Worm (Caenorhabditis elegans): Measurements from ENCODE around the gene C10C5.3.

DNA sequence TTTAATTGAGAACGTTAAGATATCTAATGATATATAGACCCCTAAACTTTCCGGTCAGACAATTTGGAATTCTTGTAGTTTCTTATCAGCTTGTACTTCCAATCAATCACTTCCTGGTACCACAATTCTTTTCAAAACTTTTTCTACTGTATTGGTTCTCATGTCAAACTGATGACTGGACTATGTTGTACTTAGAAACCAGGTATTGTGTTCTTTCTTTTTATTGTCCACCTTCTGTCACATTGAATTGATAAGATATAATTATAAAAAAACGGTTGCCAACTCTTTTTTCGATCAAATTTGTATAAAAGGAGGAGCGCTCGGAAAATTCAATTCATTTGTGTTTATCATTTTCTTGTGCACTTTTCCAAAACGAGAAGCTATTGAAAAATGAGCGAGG is 3.6 kb downstream of the C10C5.3 start, which contains the start of gene C10C5.4:
- no peak for TF ChIP-seq unc-55 (GFP tag; optimal IDR thresholded peaks at IDR 0.05)
- TF ChIP-seq madf-2 (tag; optimal IDR thresholded peaks at IDR 0.05): no peak
- no peak for TF ChIP-seq elt-2 (tag; optimal IDR thresholded peaks at IDR 0.05)
- TF ChIP-seq dve-1 (tag; optimal IDR thresholded peaks at IDR 0.05): no peak
- TF ChIP-seq ceh-18 (tag; optimal IDR thresholded peaks at IDR 0.05): no peak
- TF ChIP-seq elt-4 (tag; optimal IDR thresholded peaks at IDR 0.05): no peak
